Worm (Caenorhabditis elegans) whole organism, young adult: Measurements from ENCODE around the gene fbxa-164.

Experiments used
- ama-1 ChIP-seq, 3 experiments: fragments of 150-350 bp in 1 of 3; sonication (generic microtip) in 2 of 3; optimal IDR thresholded peaks; 2 replicates each; lab custom pipeline; 2014 to 2018; ENCODE audit warnings: missing biosample characterization in 2 of 3, missing genetic modification characterization in 2 of 3, missing genetic modification reagents in 2 of 3
- egrh-3 ChIP-seq: fragments of 200-800 bp; sonication (Bioruptor generic); IDR thresholded peaks from 2 replicates; pipeline ENCODE4 v1.3.6; 2022; ENCODE audit warnings: missing genetic modification reagents, missing genetic modification characterization, missing compliant biosample characterization

ce11 chrII:1648768-1649167 is 34.9 kb upstream of the fbxa-164 start, which contains the start of gene fbxb-21:
- no peak for TF ChIP-seq egrh-3 (GFP tag; lab: Robert Waterston, UW)
- no peak for TF ChIP-seq ama-1 (optimal IDR thresholded peaks at IDR 0.05; lab: Kevin White, UChicago)
- no peak for TF ChIP-seq ama-1 (GFP tag; optimal IDR thresholded peaks at IDR 0.05; lab: Kevin White, UChicago)
